Fruit fly (Drosophila melanogaster): Measurements from ENCODE around the gene CG14983.

Gene CG14983

DNA sequence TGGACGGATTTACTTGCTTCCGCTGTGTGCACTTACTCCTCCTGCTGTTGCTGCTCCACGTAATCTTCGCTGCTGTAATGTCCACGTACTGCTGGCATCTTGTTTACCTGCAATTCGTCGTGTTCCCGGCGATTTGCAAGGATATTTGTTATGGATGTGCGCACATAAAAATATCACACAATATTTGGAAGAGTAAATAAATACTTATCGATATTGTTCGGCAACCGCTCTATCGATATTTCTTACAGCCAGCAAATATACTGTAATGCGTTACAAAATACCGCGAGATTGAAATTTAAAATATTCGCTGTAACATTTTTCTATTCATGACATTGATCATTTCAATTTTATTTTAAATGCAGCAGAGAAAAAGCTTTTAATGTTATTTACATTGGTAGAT, 11.3 kb downstream of the CG14983 start, which contains the start of gene CG10866 (continued):
- TF ChIP-seq Ets65A (GFP tag) = no peak
- no peak for TF ChIP-seq jing (GFP tag; optimal IDR thresholded peaks at IDR 0.05)
- no peak for TF ChIP-seq ac (GFP tag; optimal IDR thresholded peaks at IDR 0.05)
- TF ChIP-seq CG14710 (tag; optimal IDR thresholded peaks at IDR 0.05) = peak; percentile 36
- TF ChIP-seq chinmo (GFP tag; IDR thresholded peaks at IDR 0.05; ENCODE audit: partially characterized antibody) = 0 out of 4 replicates have a peak, but pooled peaks have one; percentile 44
- TF ChIP-seq croc (GFP tag; conservative IDR thresholded peaks at IDR 0.05) = no peak
- TF ChIP-seq hb (GFP tag; IDR thresholded peaks at IDR 0.05; ENCODE audit: partially characterized antibody) = peak; percentile 67; the same call in 2 of the 3 replicates
- TF ChIP-seq CG2875 (GFP tag; optimal IDR thresholded peaks at IDR 0.05) = no peak
- TF ChIP-seq Meics (GFP tag; optimal IDR thresholded peaks at IDR 0.05) = no peak
- no peak for TF ChIP-seq aop (GFP tag; IDR thresholded peaks at IDR 0.05)
- no peak for TF ChIP-seq Ssrp (tag; optimal IDR thresholded peaks at IDR 0.05)
- TF ChIP-seq sob (GFP tag; IDR thresholded peaks at IDR 0.05) = no peak
- TF ChIP-seq bigmax (GFP tag; optimal IDR thresholded peaks at IDR 0.05) = no peak
- TF ChIP-seq lola (GFP tag; optimal IDR thresholded peaks at IDR 0.05) = no peak
- peak; percentile 85; the same call in 2 of the 3 replicates for TF ChIP-seq Opbp (GFP tag; IDR thresholded peaks at IDR 0.05; ENCODE audit: partially characterized antibody)
- peak; percentile 77 for TF ChIP-seq Dp (GFP tag; optimal IDR thresholded peaks at IDR 0.05)
- TF ChIP-seq hbn (GFP tag; IDR thresholded peaks at IDR 0.05; ENCODE audit: partially characterized antibody) = peak; percentile 79
- peak; percentile 95 for TF ChIP-seq CG3995 (GFP tag; optimal IDR thresholded peaks at IDR 0.05)
- no peak for TF ChIP-seq Aef1 (GFP tag; IDR thresholded peaks at IDR 0.05)
- TF ChIP-seq en (GFP tag; optimal IDR thresholded peaks at IDR 0.05) = no peak
- TF ChIP-seq CG7271 (tag; optimal IDR thresholded peaks at IDR 0.05) = no peak
- no peak for TF ChIP-seq nerfin-1 (tag; optimal IDR thresholded peaks at IDR 0.05)
- no peak for TF ChIP-seq wor (GFP tag; IDR thresholded peaks at IDR 0.05)
- peak; percentile 44 for TF ChIP-seq CG17186 (GFP tag; optimal IDR thresholded peaks at IDR 0.05)
- TF ChIP-seq fru (optimal IDR thresholded peaks at IDR 0.05) = no peak
- no peak for TF ChIP-seq zfh2 (GFP tag; optimal IDR thresholded peaks at IDR 0.05)
- TF ChIP-seq disco-r (GFP tag; optimal IDR thresholded peaks at IDR 0.05) = no peak
- no peak for TF ChIP-seq Vsx1 (GFP tag; optimal IDR thresholded peaks at IDR 0.05)
- no peak for TF ChIP-seq CG8924 (tag; optimal IDR thresholded peaks at IDR 0.05)
- TF ChIP-seq trem (tag; optimal IDR thresholded peaks at IDR 0.05) = peak; percentile 6
- no peak for TF ChIP-seq CG8388 (GFP tag; optimal IDR thresholded peaks at IDR 0.05)
- TF ChIP-seq pho (GFP tag; optimal IDR thresholded peaks at IDR 0.05) = no peak
- TF ChIP-seq usp (GFP tag; optimal IDR thresholded peaks at IDR 0.05) = no peak
- peak; percentile 79 for TF ChIP-seq Dref (GFP tag; IDR thresholded peaks at IDR 0.05)
- TF ChIP-seq Chrac-16 (GFP tag; optimal IDR thresholded peaks at IDR 0.05) = no peak
- TF ChIP-seq bab2 (GFP tag; optimal IDR thresholded peaks at IDR 0.05) = no peak
- peak; percentile 73 for TF ChIP-seq pzg (GFP tag; optimal IDR thresholded peaks at IDR 0.05)
- peak; percentile 84 for TF ChIP-seq HLH4C (GFP tag; IDR thresholded peaks at IDR 0.05; ENCODE audit: partially characterized antibody)
- TF ChIP-seq az2 (GFP tag; optimal IDR thresholded peaks at IDR 0.05) = no peak
- TF ChIP-seq Hr3 (GFP tag; optimal IDR thresholded peaks at IDR 0.05) = no peak
- peak; percentile 82 for TF ChIP-seq sna (GFP tag; IDR thresholded peaks at IDR 0.05; ENCODE audit: partially characterized antibody)
- TF ChIP-seq CG18599 (GFP tag; optimal IDR thresholded peaks at IDR 0.05) = no peak
- no peak for TF ChIP-seq ci (GFP tag; IDR thresholded peaks at IDR 0.05)
- no peak for TF ChIP-seq NFAT (GFP tag; IDR thresholded peaks at IDR 0.05)
- TF ChIP-seq slp2 (GFP tag; optimal IDR thresholded peaks at IDR 0.05) = no peak
- TF ChIP-seq CG12942 (GFP tag; optimal IDR thresholded peaks at IDR 0.05) = no peak
- no peak for TF ChIP-seq CG12104 (GFP tag; optimal IDR thresholded peaks at IDR 0.05)
- TF ChIP-seq insv (GFP tag; optimal IDR thresholded peaks at IDR 0.05) = no peak
- TF ChIP-seq CG12659 (GFP tag; optimal IDR thresholded peaks at IDR 0.05) = peak; percentile 6
- no peak for TF ChIP-seq ftz-f1 (GFP tag; optimal IDR thresholded peaks at IDR 0.05)
- TF ChIP-seq HmgZ (tag; optimal IDR thresholded peaks at IDR 0.05) = peak; percentile 1
